Worm (Caenorhabditis elegans) whole organism, midembryonic: ENCODE measurements around the gene dhs-19.

Experiments
- cog-1 ChIP-seq: sonication (generic microtip); optimal IDR thresholded peaks from 2 replicates; lab custom pipeline; 2016; ENCODE audit warnings: missing genetic modification characterization, missing compliant biosample characterization
- flt-1 ChIP-seq: fragments of 200-800 bp; sonication (Bioruptor generic); IDR thresholded peaks from 2 replicates; pipeline ENCODE4 v1.3.6; 2022; ENCODE audit warnings: missing genetic modification characterization, missing compliant biosample characterization
- med-1 ChIP-seq: sonication (generic microtip); optimal IDR thresholded peaks from 2 replicates; lab custom pipeline; 2017; ENCODE audit warnings: missing genetic modification characterization, mild to moderate bottlenecking, missing compliant biosample characterization, antibody characterized with exemption, missing genetic modification reagents; ENCODE audit not compliant: insufficient read depth
- ztf-23 ChIP-seq: fragments of 200-800 bp; sonication (Bioruptor generic); IDR thresholded peaks from 2 replicates; pipeline ENCODE4 v1.3.6; 2022; ENCODE audit warnings: missing genetic modification reagents, missing genetic modification characterization, missing compliant biosample characterization
- ztf-29 ChIP-seq: fragments of 200-800 bp; sonication (Bioruptor generic); IDR thresholded peaks from 2 replicates; pipeline ENCODE4 v1.3.6; 2022; ENCODE audit warnings: missing genetic modification reagents, missing genetic modification characterization, missing compliant biosample characterization

DNA sequence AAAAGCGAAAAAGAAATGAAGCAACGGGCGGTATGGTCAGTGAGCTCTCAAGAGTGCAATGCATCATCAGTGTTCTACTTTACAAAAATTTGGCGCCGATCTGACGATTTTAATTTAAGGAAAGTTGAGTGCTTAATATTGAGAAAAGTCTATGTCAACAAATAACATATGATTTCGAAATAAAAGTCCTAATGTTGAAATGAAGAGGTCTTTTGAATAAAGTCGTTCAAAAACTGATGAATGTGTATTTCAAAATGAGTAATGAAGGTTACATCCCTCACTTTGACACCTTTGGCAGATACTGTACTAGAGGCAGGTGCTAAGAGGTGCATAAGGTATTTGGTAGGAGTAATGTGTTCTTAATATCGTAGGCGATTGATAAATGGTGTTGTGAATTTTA lies 7.2 kb upstream of the dhs-19 start:
- TF ChIP-seq ztf-23 (no peak), flt-1 (GFP tag; lab: Robert Waterston, UW) (no peak), med-1 (no peak), ztf-29 (GFP tag; lab: Robert Waterston, UW) (no peak), cog-1 (tag; lab: Kevin White, UChicago) (no peak)
